Fruit fly (Drosophila melanogaster) whole organism, embryonic: ENCODE data around the gene Trim9.

Source experiments
- CG10366 ChIP-seq: fragments of 200-800 bp; sonication (Bioruptor generic); IDR thresholded peaks from 2 replicates; pipeline ENCODE4 v1.3.6; 2022; ENCODE audit warnings: missing biosample characterization, missing genetic modification characterization
- CG11093 ChIP-seq: fragments of 200-800 bp; sonication (Bioruptor generic); IDR thresholded peaks from 3 replicates; pipeline ENCODE4 v1.3.6; 2022; ENCODE audit warnings: missing biosample characterization, missing genetic modification characterization
- CG12769 ChIP-seq: fragments of 200-800 bp; sonication (Bioruptor generic); optimal IDR thresholded peaks from 2 replicates; lab custom pipeline; 2019; ENCODE audit warnings: missing biosample characterization, mild to moderate bottlenecking, missing genetic modification characterization, moderate library complexity
- CG15073 ChIP-seq: fragments of 200-800 bp; sonication (Bioruptor generic); optimal IDR thresholded peaks from 2 replicates; lab custom pipeline; 2016; ENCODE audit warnings: missing biosample characterization, missing genetic modification characterization
- CG1647 ChIP-seq: fragments of 200-800 bp; sonication (Bioruptor generic); optimal IDR thresholded peaks from 3 replicates; lab custom pipeline; 2016; ENCODE audit warnings: missing biosample characterization, missing genetic modification characterization
- CG16813 ChIP-seq: fragments of 200-800 bp; sonication (Bioruptor generic); IDR thresholded peaks from 3 replicates; pipeline ENCODE4 v1.3.6; 2022; ENCODE audit warnings: missing biosample characterization, missing genetic modification characterization; ENCODE audit not compliant: partially characterized antibody
- CG17328 ChIP-seq: fragments of 200-800 bp; sonication (Bioruptor generic); IDR thresholded peaks from 2 replicates; pipeline ENCODE4 v1.3.6; 2022; ENCODE audit warnings: missing biosample characterization, missing genetic modification characterization
- CG17568 ChIP-seq: fragments of 200-800 bp; sonication (Bioruptor generic); optimal IDR thresholded peaks from 2 replicates; lab custom pipeline; 2018; ENCODE audit warnings: missing biosample characterization, mild to moderate bottlenecking, missing genetic modification characterization, moderate library complexity
- CG18011 ChIP-seq: fragments of 200-800 bp; sonication (Bioruptor generic); optimal IDR thresholded peaks from 2 replicates; lab custom pipeline; 2017; ENCODE audit warnings: missing biosample characterization, missing genetic modification characterization, mild to moderate bottlenecking, moderate library complexity, missing genotype
- CG2199 ChIP-seq: fragments of 200-800 bp; sonication (Bioruptor generic); IDR thresholded peaks from 3 replicates; pipeline ENCODE4 v1.3.6; 2022; ENCODE audit warnings: missing biosample characterization, missing genetic modification characterization
- CG2889 ChIP-seq: fragments of 200-800 bp; sonication (Bioruptor generic); IDR thresholded peaks from 3 replicates; pipeline ENCODE4 v1.3.6; 2022; ENCODE audit warnings: missing biosample characterization, missing genetic modification characterization
- CG33557 ChIP-seq: fragments of 200-800 bp; sonication (Bioruptor generic); optimal IDR thresholded peaks from 2 replicates; lab custom pipeline; 2019; ENCODE audit warnings: missing biosample characterization, mild to moderate bottlenecking, missing genetic modification characterization, moderate library complexity
- CG3407 ChIP-seq: fragments of 200-800 bp; sonication (Bioruptor generic); optimal IDR thresholded peaks from 2 replicates; lab custom pipeline; 2018; ENCODE audit warnings: missing biosample characterization, mild to moderate bottlenecking, missing genetic modification characterization
- CG3995 ChIP-seq: fragments of 200-800 bp; sonication (Bioruptor generic); optimal IDR thresholded peaks from 3 replicates; lab custom pipeline; 2016; ENCODE audit warnings: missing biosample characterization, missing genetic modification characterization
- CG4820 ChIP-seq: fragments of 200-800 bp; sonication (Bioruptor generic); optimal IDR thresholded peaks from 3 replicates; lab custom pipeline; 2016; ENCODE audit warnings: missing biosample characterization, missing genetic modification characterization
- CG6175 ChIP-seq: fragments of 200-800 bp; sonication (Bioruptor generic); IDR thresholded peaks from 3 replicates; pipeline ENCODE4 v1.3.6; 2022; ENCODE audit warnings: missing biosample characterization, missing genetic modification characterization
- CG8359 ChIP-seq: fragments of 200-800 bp; sonication (Bioruptor generic); optimal IDR thresholded peaks from 2 replicates; lab custom pipeline; 2017; ENCODE audit warnings: missing biosample characterization, mild to moderate bottlenecking, missing genetic modification characterization, borderline replicate concordance
- CG9609 ChIP-seq: fragments of 200-800 bp; sonication (Bioruptor generic); optimal IDR thresholded peaks from 3 replicates; lab custom pipeline; 2016; ENCODE audit warnings: missing biosample characterization, missing genetic modification characterization
- CG9727 ChIP-seq: fragments of 200-800 bp; sonication (Bioruptor generic); optimal IDR thresholded peaks from 3 replicates; lab custom pipeline; 2017; ENCODE audit warnings: missing biosample characterization, mild to moderate bottlenecking, missing genetic modification characterization
- CG9932 ChIP-seq: fragments of 200-800 bp; sonication (Bioruptor generic); IDR thresholded peaks from 2 replicates; pipeline ENCODE4 v1.3.6; 2022; ENCODE audit warnings: missing biosample characterization, missing genetic modification characterization
- CkIIα-i1 ChIP-seq: fragments of 200-800 bp; sonication (Bioruptor generic); IDR thresholded peaks from 2 replicates; pipeline ENCODE4 v1.3.6; 2022; ENCODE audit warnings: missing biosample characterization, missing genetic modification characterization
- Dfd ChIP-seq, 2 experiments: fragments of >200 bp; optimal IDR thresholded peaks; 2 replicates each; lab custom pipeline; 2017; ENCODE audit warnings: missing biosample characterization in 2 of 2, missing genetic modification characterization in 2 of 2
- E2f2 ChIP-seq: fragments of 200-800 bp; sonication (Bioruptor generic); IDR thresholded peaks from 2 replicates; pipeline ENCODE4 v1.3.6; 2022; ENCODE audit warnings: missing biosample characterization, missing genetic modification characterization
- Gsc ChIP-seq: fragments of 200-800 bp; sonication (Bioruptor generic); IDR thresholded peaks from 2 replicates; pipeline ENCODE4 v1.3.6; 2022; ENCODE audit warnings: missing biosample characterization, missing genetic modification characterization
- MESR4 ChIP-seq: fragments of 200-800 bp; sonication (Bioruptor generic); optimal IDR thresholded peaks from 2 replicates; lab custom pipeline; 2018; ENCODE audit warnings: missing biosample characterization, mild to moderate bottlenecking, missing genetic modification characterization, moderate library complexity
- Meics ChIP-seq: fragments of 200-800 bp; sonication (Bioruptor generic); optimal IDR thresholded peaks from 2 replicates; lab custom pipeline; 2017; ENCODE audit warnings: missing biosample characterization, mild to moderate bottlenecking, missing genetic modification characterization
- Nf-YB ChIP-seq: fragments of 200-800 bp; sonication (Bioruptor generic); optimal IDR thresholded peaks from 3 replicates; lab custom pipeline; 2019; ENCODE audit warnings: missing biosample characterization, mild to moderate bottlenecking, missing genetic modification characterization, moderate library complexity
- Ptx1 ChIP-seq: fragments of 200-800 bp; sonication (Bioruptor generic); IDR thresholded peaks from 2 replicates; pipeline ENCODE4 v1.3.6; 2022; ENCODE audit warnings: missing biosample characterization, missing genetic modification characterization
- Six4 ChIP-seq: fragments of 200-800 bp; sonication (Bioruptor generic); optimal IDR thresholded peaks from 2 replicates; lab custom pipeline; 2016; ENCODE audit warnings: missing biosample characterization, missing genetic modification characterization
- Xrp1 ChIP-seq: fragments of 200-800 bp; sonication (Bioruptor generic); IDR thresholded peaks from 2 replicates; pipeline ENCODE4 v1.3.6; 2022; ENCODE audit warnings: missing biosample characterization, missing genetic modification characterization
- crp ChIP-seq, 2 experiments: fragments of 200-800 bp; sonication (Bioruptor generic); optimal IDR thresholded peaks; 2 replicates in 1 of 2; 3 replicates in 1 of 2; lab custom pipeline; 2017; ENCODE audit warnings: missing biosample characterization in 2 of 2, missing genetic modification characterization in 2 of 2, mild to moderate bottlenecking in 1 of 2, moderate library complexity in 1 of 2
- da ChIP-seq: fragments of 200-800 bp; sonication (Bioruptor generic); optimal IDR thresholded peaks from 2 replicates; lab custom pipeline; 2016; ENCODE audit warnings: missing biosample characterization, missing genetic modification characterization
- gcm ChIP-seq: fragments of 200-800 bp; sonication (Bioruptor generic); optimal IDR thresholded peaks from 2 replicates; lab custom pipeline; 2019; ENCODE audit warnings: missing biosample characterization, mild to moderate bottlenecking, missing genetic modification characterization, moderate library complexity
- gfzf ChIP-seq: fragments of 200-800 bp; sonication (Bioruptor generic); optimal IDR thresholded peaks from 2 replicates; lab custom pipeline; 2016; ENCODE audit warnings: missing biosample characterization, mild to moderate bottlenecking, missing genetic modification characterization, moderate library complexity
- grau ChIP-seq: fragments of 200-800 bp; optimal IDR thresholded peaks from 3 replicates; lab custom pipeline; 2019; ENCODE audit warnings: missing biosample characterization, mild to moderate bottlenecking, missing genetic modification characterization, moderate library complexity
- gro ChIP-seq: fragments of 200-800 bp; sonication (Bioruptor generic); optimal IDR thresholded peaks from 2 replicates; lab custom pipeline; 2016; ENCODE audit warnings: missing biosample characterization, missing genetic modification characterization
- kay ChIP-seq: fragments of 200-800 bp; sonication (Bioruptor generic); optimal IDR thresholded peaks from 2 replicates; lab custom pipeline; 2016; ENCODE audit warnings: missing biosample characterization, missing genetic modification characterization
- ken ChIP-seq: fragments of 200-800 bp; sonication (Bioruptor generic); IDR thresholded peaks from 3 replicates; pipeline ENCODE4 v1.3.6; 2022; ENCODE audit warnings: missing biosample characterization, missing genetic modification characterization
- lov ChIP-seq, 2 experiments: fragments of 200-800 bp in 1 of 2; fragments of >200 bp in 1 of 2; sonication (Bioruptor generic) in 1 of 2; IDR thresholded peaks in 1 of 2; optimal IDR thresholded peaks in 1 of 2; 2 replicates in 1 of 2; 3 replicates in 1 of 2; pipeline versions ENCODE4 v1.3.6 to Lab custom; 2017 to 2022; ENCODE audit warnings: missing biosample characterization in 1 of 2, missing genetic modification characterization in 1 of 2
- otp ChIP-seq: fragments of 200-800 bp; sonication (Bioruptor generic); IDR thresholded peaks from 3 replicates; pipeline ENCODE4, ENCODE4 v1.3.6; 2022; ENCODE audit warnings: missing biosample characterization, missing genetic modification characterization
- pfk ChIP-seq: fragments of 200-800 bp; sonication (Bioruptor generic); optimal IDR thresholded peaks from 2 replicates; lab custom pipeline; 2018; ENCODE audit warnings: missing biosample characterization, mild to moderate bottlenecking, missing genetic modification characterization, moderate library complexity
- pzg ChIP-seq: fragments of 200-800 bp; sonication (Bioruptor generic); optimal IDR thresholded peaks from 3 replicates; lab custom pipeline; 2018; ENCODE audit warnings: missing biosample characterization, mild to moderate bottlenecking, missing genetic modification characterization, moderate library complexity
- ranshi ChIP-seq: fragments of 200-800 bp; sonication (Bioruptor generic); IDR thresholded peaks from 2 replicates; pipeline ENCODE4 v1.3.6; 2022; ENCODE audit warnings: missing biosample characterization, missing genetic modification characterization
- scrt ChIP-seq: fragments of 200-800 bp; sonication (Bioruptor generic); optimal IDR thresholded peaks from 2 replicates; lab custom pipeline; 2018; ENCODE audit warnings: missing biosample characterization, mild to moderate bottlenecking, missing genetic modification characterization, moderate library complexity
- tgo ChIP-seq: fragments of 200-800 bp; sonication (Bioruptor generic); IDR thresholded peaks from 3 replicates; pipeline ENCODE4 v1.3.6; 2022; ENCODE audit warnings: missing biosample characterization, missing genetic modification characterization
- usp ChIP-seq: fragments of >200 bp; optimal IDR thresholded peaks from 2 replicates; lab custom pipeline; 2017; ENCODE audit warnings: missing biosample characterization, missing genetic modification characterization
- wdn ChIP-seq: fragments of 200-800 bp; sonication (Bioruptor generic); IDR thresholded peaks from 2 replicates; pipeline ENCODE4 v1.3.6; 2022; ENCODE audit warnings: missing biosample characterization, missing genetic modification characterization
- z ChIP-seq: fragments of 200-800 bp; sonication (Bioruptor generic); IDR thresholded peaks from 3 replicates; pipeline ENCODE4 v1.3.6; 2022; ENCODE audit warnings: missing biosample characterization, missing genetic modification characterization
- zen ChIP-seq: fragments of 200-800 bp; sonication (Bioruptor generic); optimal IDR thresholded peaks from 3 replicates; lab custom pipeline; 2018; ENCODE audit warnings: missing biosample characterization, mild to moderate bottlenecking, missing genetic modification characterization, moderate library complexity
- zfh1 ChIP-seq: fragments of 200-800 bp; sonication (Bioruptor generic); IDR thresholded peaks from 3 replicates; pipeline ENCODE4 v1.3.6; 2022; ENCODE audit warnings: missing biosample characterization, missing genetic modification characterization

Trim9 gene

DNA sequence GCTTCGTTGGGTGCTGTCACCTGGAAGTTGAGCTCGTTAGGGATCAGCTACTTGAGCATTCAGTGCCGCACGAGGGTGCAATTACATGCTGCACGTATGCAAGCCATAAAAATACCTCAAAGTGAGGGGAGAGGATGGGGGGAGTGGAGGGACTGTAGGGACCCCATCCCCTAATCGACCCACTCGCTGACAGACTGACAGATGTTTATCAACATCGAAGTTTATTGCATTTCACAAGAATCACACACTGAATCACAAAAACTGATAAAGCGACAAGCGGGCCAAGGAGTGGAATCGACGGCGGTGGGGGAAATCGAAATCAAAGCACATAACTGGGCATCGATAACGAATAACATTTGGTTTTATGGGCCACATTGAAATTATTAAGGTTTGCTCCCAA lies 10.0 kb downstream of the Trim9 start (continued):
- TF ChIP-seq gcm (GFP tag; lab: Kevin White, UChicago) = no peak
- no peak for TF ChIP-seq pzg (GFP tag; lab: Kevin White, UChicago)
- TF ChIP-seq otp (GFP tag; lab: Robert Waterston, UW) = no peak
- no peak for TF ChIP-seq CG9609 (GFP tag; lab: Kevin White, UChicago)

DNA sequence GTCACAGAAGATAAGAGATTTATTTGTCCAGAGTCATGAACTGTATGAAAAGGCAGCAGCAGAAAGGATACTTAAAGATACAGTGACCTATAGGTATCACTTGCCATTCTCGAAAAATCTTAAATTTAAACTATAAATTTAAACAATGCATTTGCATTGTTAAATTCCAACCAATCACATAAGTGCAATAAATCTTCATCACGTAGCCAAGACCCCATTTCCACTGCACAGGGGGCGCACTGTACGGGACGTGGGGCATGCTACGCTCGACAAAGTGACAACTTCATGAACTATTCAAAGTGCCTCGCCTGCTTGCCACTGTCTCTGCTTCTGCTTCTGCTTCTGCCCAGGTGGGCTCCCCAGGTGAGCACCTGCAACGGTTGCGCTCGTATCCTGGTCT lies 10.6 kb downstream of the Trim9 start:
- no peak for TF ChIP-seq CG4820 (GFP tag; lab: Kevin White, UChicago)
- TF ChIP-seq scrt (GFP tag; lab: Kevin White, UChicago) = no peak
- TF ChIP-seq zfh1 (GFP tag; lab: Robert Waterston, UW) = peak; percentile 63; the same call in 2 of the 3 replicates
- no peak for TF ChIP-seq Six4 (GFP tag; lab: Kevin White, UChicago)
- no peak for TF ChIP-seq da (GFP tag; lab: Kevin White, UChicago)
- no peak for TF ChIP-seq CG2889 (GFP tag; lab: Robert Waterston, UW)
- no peak for TF ChIP-seq CG17328 (GFP tag; lab: Robert Waterston, UW)
- no peak for TF ChIP-seq CG10366 (GFP tag; lab: Robert Waterston, UW)
- TF ChIP-seq wdn (GFP tag; lab: Robert Waterston, UW) = no peak
- TF ChIP-seq ken = peak; percentile 37; the same call in 1 of the 3 replicates
- TF ChIP-seq CG2199 (GFP tag; lab: Robert Waterston, UW) = no peak
- no peak for TF ChIP-seq CG16813 (GFP tag; lab: Robert Waterston, UW)
- peak; percentile 68 for TF ChIP-seq grau (tag; lab: Kevin White, UChicago)
- TF ChIP-seq CG1647 = no peak
- no peak for TF ChIP-seq CG17568
- TF ChIP-seq Xrp1 (GFP tag; lab: Robert Waterston, UW) = peak; percentile 16; the same call in 1 of the 2 replicates
- no peak for TF ChIP-seq usp (GFP tag; lab: Kevin White, UChicago)
- no peak for TF ChIP-seq Gsc (GFP tag; lab: Robert Waterston, UW)
- TF ChIP-seq CG11093 = no peak
- no peak for TF ChIP-seq CG3995
- TF ChIP-seq CG33557 (GFP tag; lab: Kevin White, UChicago) = no peak
- no peak for TF ChIP-seq CG9932
- no peak for TF ChIP-seq CG9727 (GFP tag; lab: Kevin White, UChicago)
- TF ChIP-seq pfk = no peak
- no peak for TF ChIP-seq CG6175 (GFP tag; lab: Robert Waterston, UW)
- peak; percentile 19; the same call in 1 of the 3 replicates for TF ChIP-seq tgo (GFP tag; lab: Robert Waterston, UW)
- no peak for TF ChIP-seq CG12769 (tag; lab: Kevin White, UChicago)
- peak; percentile 37; the same call in 1 of the 2 replicates for TF ChIP-seq Ptx1 (GFP tag; lab: Robert Waterston, UW)
- no peak for TF ChIP-seq crp (GFP tag; optimal IDR thresholded peaks at IDR 0.05; lab: Kevin White, UChicago)
- no peak for TF ChIP-seq CG3407
- TF ChIP-seq CkIIα-i1 (GFP tag; lab: Robert Waterston, UW) = no peak
- no peak for TF ChIP-seq z (GFP tag; lab: Robert Waterston, UW)
- no peak for TF ChIP-seq kay (GFP tag; lab: Kevin White, UChicago)
- TF ChIP-seq ranshi (GFP tag; lab: Robert Waterston, UW) = 0 out of 2 replicates have a peak, but pooled peaks have one; percentile 20
- no peak for TF ChIP-seq lov (optimal IDR thresholded peaks at IDR 0.05; lab: Kevin White, UChicago)
- TF ChIP-seq lov (GFP tag; IDR thresholded peaks at IDR 0.05; lab: Robert Waterston, UW) = no peak
- no peak for TF ChIP-seq CG15073
- no peak for TF ChIP-seq MESR4 (GFP tag; lab: Kevin White, UChicago)
- TF ChIP-seq gfzf = no peak
- TF ChIP-seq Dfd (GFP tag; optimal IDR thresholded peaks at IDR 0.05; lab: Kevin White, UChicago) = no peak
- no peak for TF ChIP-seq gro (GFP tag; lab: Kevin White, UChicago)
- TF ChIP-seq CG18011 (GFP tag; lab: Kevin White, UChicago) = no peak
- no peak for TF ChIP-seq zen (tag; lab: Kevin White, UChicago)
- no peak for TF ChIP-seq E2f2
- no peak for TF ChIP-seq Nf-YB (GFP tag; lab: Kevin White, UChicago)
- no peak for TF ChIP-seq CG8359
- TF ChIP-seq Meics = no peak
